Fruit fly (Drosophila melanogaster) whole organism, embryonic: ENCODE data around the gene Trmt6.
A peak's percentile ranks its signal among the peaks of the same experiment; 100 is the strongest.

ENCODE experiments used
- Atf-2 ChIP-seq: fragments of 200-800 bp; sonication (Bioruptor generic); optimal IDR thresholded peaks from 2 replicates; lab custom pipeline; 2016; ENCODE audit warnings: missing biosample characterization, missing genetic modification characterization
- Blimp-1 ChIP-seq: fragments of 200-800 bp; sonication (Bioruptor generic); optimal IDR thresholded peaks from 3 replicates; lab custom pipeline; 2018; ENCODE audit warnings: missing biosample characterization, missing genetic modification characterization, mild to moderate bottlenecking, moderate library complexity, missing genetic modification reagents
- BtbVII ChIP-seq: fragments of 200-800 bp; sonication (Bioruptor generic); optimal IDR thresholded peaks from 3 replicates; lab custom pipeline; 2017; ENCODE audit warnings: missing biosample characterization, mild to moderate bottlenecking, missing genetic modification characterization
- CG10431 ChIP-seq: fragments of 200-800 bp; sonication (Bioruptor generic); optimal IDR thresholded peaks from 3 replicates; lab custom pipeline; 2018; ENCODE audit warnings: missing biosample characterization, mild to moderate bottlenecking, missing genetic modification characterization
- CG10959 ChIP-seq: fragments of 200-800 bp; sonication (Bioruptor generic); IDR thresholded peaks from 2 replicates; pipeline ENCODE4 v1.3.6; 2022; ENCODE audit warnings: missing biosample characterization, missing genetic modification characterization
- CG11398 ChIP-seq: fragments of 200-800 bp; sonication (Bioruptor generic); optimal IDR thresholded peaks from 2 replicates; lab custom pipeline; 2016; ENCODE audit warnings: missing biosample characterization, missing genetic modification characterization
- CG12942 ChIP-seq: fragments of 200-800 bp; sonication (Bioruptor generic); optimal IDR thresholded peaks from 3 replicates; lab custom pipeline; 2016; ENCODE audit warnings: missing biosample characterization, missing genetic modification characterization
- CG13287 ChIP-seq: fragments of 200-800 bp; sonication (Bioruptor generic); IDR thresholded peaks from 2 replicates; pipeline ENCODE4 v1.3.6; 2022; ENCODE audit warnings: missing biosample characterization, missing genetic modification characterization; ENCODE audit not compliant: partially characterized antibody
- CG13424 ChIP-seq: fragments of 200-800 bp; sonication (Bioruptor generic); optimal IDR thresholded peaks from 2 replicates; lab custom pipeline; 2019; ENCODE audit warnings: missing biosample characterization, mild to moderate bottlenecking, missing genetic modification characterization, moderate library complexity
- CG13894 ChIP-seq: fragments of 200-800 bp; sonication (Bioruptor generic); optimal IDR thresholded peaks from 3 replicates; lab custom pipeline; 2018; ENCODE audit warnings: missing biosample characterization, mild to moderate bottlenecking, missing genetic modification characterization, moderate library complexity
- CG15696 ChIP-seq: fragments of 200-800 bp; sonication (Bioruptor generic); optimal IDR thresholded peaks from 2 replicates; lab custom pipeline; 2019; ENCODE audit warnings: missing biosample characterization, mild to moderate bottlenecking, missing genetic modification characterization, moderate library complexity
- CG1647 ChIP-seq: fragments of 200-800 bp; sonication (Bioruptor generic); optimal IDR thresholded peaks from 3 replicates; lab custom pipeline; 2016; ENCODE audit warnings: missing biosample characterization, missing genetic modification characterization
- CG17385 ChIP-seq: fragments of 200-800 bp; sonication (Bioruptor generic); optimal IDR thresholded peaks from 3 replicates; lab custom pipeline; 2018; ENCODE audit warnings: missing biosample characterization, mild to moderate bottlenecking, missing genetic modification characterization
- CG17612 ChIP-seq: fragments of 200-800 bp; sonication (Bioruptor generic); IDR thresholded peaks from 2 replicates; pipeline ENCODE4 v1.3.6; 2022; ENCODE audit warnings: missing biosample characterization, missing genetic modification characterization
- CG18476 ChIP-seq: fragments of 200-800 bp; sonication (Bioruptor generic); optimal IDR thresholded peaks from 2 replicates; lab custom pipeline; 2016; ENCODE audit warnings: missing biosample characterization, mild to moderate bottlenecking, missing genetic modification characterization
- CG2129 ChIP-seq: fragments of 200-800 bp; sonication (Bioruptor generic); IDR thresholded peaks from 2 replicates; pipeline ENCODE4 v1.3.6; 2022; ENCODE audit warnings: missing biosample characterization, missing genetic modification characterization; ENCODE audit not compliant: partially characterized antibody
- CG2202 ChIP-seq: fragments of 200-800 bp; sonication (Bioruptor generic); optimal IDR thresholded peaks from 2 replicates; lab custom pipeline; 2018; ENCODE audit warnings: missing biosample characterization, mild to moderate bottlenecking, missing genetic modification characterization
- CG30431 ChIP-seq: fragments of 200-800 bp; sonication (Bioruptor generic); optimal IDR thresholded peaks from 2 replicates; lab custom pipeline; 2017; ENCODE audit warnings: missing biosample characterization, missing genetic modification characterization
- CG3281 ChIP-seq: fragments of 200-800 bp; sonication (Bioruptor generic); optimal IDR thresholded peaks from 3 replicates; lab custom pipeline; 2017; ENCODE audit warnings: missing biosample characterization, mild to moderate bottlenecking, missing genetic modification characterization
- CG4282 ChIP-seq: fragments of 200-800 bp; sonication (Bioruptor generic); optimal IDR thresholded peaks from 2 replicates; lab custom pipeline; 2016; ENCODE audit warnings: missing biosample characterization, missing genetic modification characterization
- CG7839 ChIP-seq: fragments of 200-800 bp; sonication (Bioruptor generic); optimal IDR thresholded peaks from 3 replicates; lab custom pipeline; 2018; ENCODE audit warnings: missing biosample characterization, mild to moderate bottlenecking, missing genetic modification characterization, moderate library complexity
- CG7928 ChIP-seq: fragments of 200-800 bp; sonication (Bioruptor generic); optimal IDR thresholded peaks from 2 replicates; lab custom pipeline; 2017; ENCODE audit warnings: missing biosample characterization, mild to moderate bottlenecking, missing genetic modification characterization
- Hr51 ChIP-seq, 2 experiments: fragments of 200-800 bp; sonication (Bioruptor generic); optimal IDR thresholded peaks; 2 replicates in 1 of 2; 3 replicates in 1 of 2; lab custom pipeline; 2016 to 2018; ENCODE audit warnings: missing biosample characterization in 2 of 2, missing genetic modification characterization in 2 of 2, mild to moderate bottlenecking in 1 of 2, moderate library complexity in 1 of 2
- Mad ChIP-seq: fragments of 200-800 bp; sonication (Bioruptor generic); optimal IDR thresholded peaks from 2 replicates; lab custom pipeline; 2016; ENCODE audit warnings: missing biosample characterization, missing genetic modification characterization
- NC2α ChIP-seq: fragments of 200-800 bp; sonication (Bioruptor generic); optimal IDR thresholded peaks from 2 replicates; lab custom pipeline; 2016; ENCODE audit warnings: missing biosample characterization, missing genetic modification characterization
- Oli ChIP-seq: fragments of 200-800 bp; sonication (Bioruptor generic); optimal IDR thresholded peaks from 2 replicates; lab custom pipeline; 2018; ENCODE audit warnings: missing biosample characterization, mild to moderate bottlenecking, missing genetic modification characterization, moderate library complexity
- Sox100B ChIP-seq: fragments of 200-800 bp; sonication (Bioruptor generic); optimal IDR thresholded peaks from 3 replicates; lab custom pipeline; 2018; ENCODE audit warnings: missing biosample characterization, mild to moderate bottlenecking, missing genetic modification characterization
- Ssrp ChIP-seq: fragments of 200-800 bp; sonication (Bioruptor generic); optimal IDR thresholded peaks from 2 replicates; lab custom pipeline; 2018; ENCODE audit warnings: missing biosample characterization, mild to moderate bottlenecking, missing genetic modification characterization, moderate library complexity
- Stat92E ChIP-seq, 3 experiments: fragments of >200 bp in 2 of 3; fragments of 200-800 bp in 1 of 3; sonication (Bioruptor generic) in 1 of 3; optimal IDR thresholded peaks; 2 replicates each; lab custom pipeline; 2017 to 2019; ENCODE audit warnings: missing biosample characterization in 3 of 3, missing genetic modification characterization in 3 of 3, mild to moderate bottlenecking in 1 of 3, moderate library complexity in 1 of 3
- TFAM ChIP-seq: fragments of 200-800 bp; sonication (Bioruptor generic); optimal IDR thresholded peaks from 2 replicates; lab custom pipeline; 2017; ENCODE audit warnings: missing biosample characterization, missing genetic modification characterization, inconsistent platforms
- Xbp1 ChIP-seq: fragments of 200-800 bp; sonication (Bioruptor generic); optimal IDR thresholded peaks from 3 replicates; lab custom pipeline; 2016; ENCODE audit warnings: missing biosample characterization, mild to moderate bottlenecking, missing genetic modification characterization
- cato ChIP-seq: fragments of 200-800 bp; sonication (Bioruptor generic); optimal IDR thresholded peaks from 2 replicates; lab custom pipeline; 2016; ENCODE audit warnings: missing biosample characterization, missing genetic modification characterization, borderline replicate concordance
- caup ChIP-seq: fragments of 200-800 bp; sonication (Bioruptor generic); optimal IDR thresholded peaks from 3 replicates; lab custom pipeline; 2017; ENCODE audit warnings: missing biosample characterization, mild to moderate bottlenecking, missing genetic modification characterization, moderate library complexity; ENCODE audit not compliant: severe bottlenecking
- chn ChIP-seq: fragments of 200-800 bp; sonication (Bioruptor generic); optimal IDR thresholded peaks from 2 replicates; lab custom pipeline; 2016; ENCODE audit warnings: missing biosample characterization, missing genetic modification characterization
- dati ChIP-seq: fragments of 200-800 bp; sonication (Bioruptor generic); IDR thresholded peaks from 2 replicates; pipeline ENCODE4 v1.3.6; 2022; ENCODE audit warnings: missing biosample characterization, missing genetic modification characterization
- disco-r ChIP-seq: fragments of 200-800 bp; sonication (Bioruptor generic); optimal IDR thresholded peaks from 2 replicates; lab custom pipeline; 2016; ENCODE audit warnings: missing biosample characterization, missing genetic modification characterization
- esg ChIP-seq: fragments of 200-800 bp; sonication (Bioruptor generic); conservative IDR thresholded peaks from 2 replicates; pipeline ENCODE4 v1.3.6; 2022; ENCODE audit warnings: missing biosample characterization, missing genetic modification characterization
- fd102C ChIP-seq: fragments of 200-800 bp; sonication (Bioruptor generic); optimal IDR thresholded peaks from 2 replicates; lab custom pipeline; 2018; ENCODE audit warnings: missing biosample characterization, mild to moderate bottlenecking, missing genetic modification characterization, moderate library complexity
- hb ChIP-seq: fragments of 200-800 bp; sonication (Bioruptor generic); IDR thresholded peaks from 3 replicates; pipeline ENCODE4 v1.3.6; 2022; ENCODE audit warnings: missing biosample characterization, missing genetic modification characterization; ENCODE audit not compliant: partially characterized antibody
- nerfin-1 ChIP-seq: fragments of 200-800 bp; sonication (Bioruptor generic); optimal IDR thresholded peaks from 3 replicates; lab custom pipeline; 2019; ENCODE audit warnings: missing biosample characterization, mild to moderate bottlenecking, missing genetic modification characterization, moderate library complexity
- schlank ChIP-seq: fragments of 200-800 bp; sonication (Bioruptor generic); optimal IDR thresholded peaks from 2 replicates; lab custom pipeline; 2018; ENCODE audit warnings: missing biosample characterization, mild to moderate bottlenecking, missing genetic modification characterization
- sim ChIP-seq: fragments of 200-800 bp; sonication (Bioruptor generic); IDR thresholded peaks from 2 replicates; pipeline ENCODE4 v1.3.6; 2022; ENCODE audit warnings: missing biosample characterization, missing genetic modification characterization
- sqz ChIP-seq: fragments of 200-800 bp; sonication (Bioruptor generic); optimal IDR thresholded peaks from 3 replicates; lab custom pipeline; 2018; ENCODE audit warnings: missing biosample characterization, mild to moderate bottlenecking, missing genetic modification characterization
- tio ChIP-seq: fragments of 200-800 bp; sonication (Bioruptor generic); optimal IDR thresholded peaks from 2 replicates; lab custom pipeline; 2017; ENCODE audit warnings: missing biosample characterization, missing genetic modification characterization, inconsistent platforms
- vvl ChIP-seq: fragments of 200-800 bp; sonication (Bioruptor generic); IDR thresholded peaks from 2 replicates; pipeline ENCODE4 v1.3.6; 2022; ENCODE audit warnings: missing biosample characterization, missing genetic modification characterization
- wek ChIP-seq: fragments of 200-800 bp; sonication (Bioruptor generic); optimal IDR thresholded peaks from 3 replicates; lab custom pipeline; 2018; ENCODE audit warnings: missing biosample characterization, mild to moderate bottlenecking, missing genetic modification characterization, moderate library complexity

Trmt6 gene

dm6 chr2L:6611374-6612005, 49.4 kb upstream of the Trmt6 start (continued):
- TF ChIP-seq Ssrp (tag; lab: Kevin White, UChicago) (peak; percentile 18), NC2α (no peak), CG7839 (peak; percentile 24), CG3281 (GFP tag; lab: Kevin White, UChicago) (no peak), CG2202 (no peak), CG13894 (no peak), cato (GFP tag; lab: Kevin White, UChicago) (no peak), CG7928 (GFP tag; lab: Kevin White, UChicago) (no peak), fd102C (GFP tag; lab: Kevin White, UChicago) (no peak), CG30431 (no peak), sim (GFP tag; lab: Robert Waterston, UW) (no peak), CG13424 (tag; lab: Kevin White, UChicago) (peak; percentile 0)

- TF ChIP-seq tio (GFP tag; lab: Kevin White, UChicago) = peak; percentile 42
- peak; percentile 81 for TF ChIP-seq CG12942
- TF ChIP-seq Mad (GFP tag; lab: Kevin White, UChicago) = peak; percentile 83
- TF ChIP-seq Oli = peak; percentile 66
- peak; percentile 64 for TF ChIP-seq Atf-2 (GFP tag; lab: Kevin White, UChicago)
- no peak for TF ChIP-seq sqz
- peak; percentile 71; the same call in 1 of the 2 replicates for TF ChIP-seq CG17612
- peak; percentile 72 for TF ChIP-seq CG11398
- TF ChIP-seq dati = peak; percentile 26; the same call in 1 of the 2 replicates
- TF ChIP-seq caup = peak; percentile 65
- no peak for TF ChIP-seq CG2129 (GFP tag; lab: Robert Waterston, UW)
- peak; percentile 73 for TF ChIP-seq CG1647 (GFP tag; lab: Kevin White, UChicago)
- peak; percentile 34 for TF ChIP-seq schlank
- peak; percentile 94 for TF ChIP-seq nerfin-1 (tag; lab: Kevin White, UChicago)
- peak in 1 of 3 experiments; percentile 82 for TF ChIP-seq Stat92E (GFP tag; optimal IDR thresholded peaks at IDR 0.05; lab: Kevin White, UChicago)
- peak; percentile 81 for TF ChIP-seq CG13287 (GFP tag; lab: Robert Waterston, UW)
- TF ChIP-seq Hr51 (GFP tag; optimal IDR thresholded peaks at IDR 0.05; lab: Kevin White, UChicago) = peak; percentile 81 to 87
- peak; percentile 63 for TF ChIP-seq CG18476 (GFP tag; lab: Kevin White, UChicago)
- TF ChIP-seq Sox100B (GFP tag; lab: Kevin White, UChicago) = no peak
- peak; percentile 88 for TF ChIP-seq Xbp1 (GFP tag; lab: Kevin White, UChicago)
- TF ChIP-seq vvl (GFP tag; lab: Robert Waterston, UW) = peak; percentile 89
- peak; percentile 38 for TF ChIP-seq CG10959 (GFP tag; lab: Robert Waterston, UW)
- TF ChIP-seq wek (GFP tag; lab: Kevin White, UChicago) = peak; percentile 48
- peak; percentile 71 for TF ChIP-seq Blimp-1 (GFP tag; lab: Kevin White, UChicago)
- TF ChIP-seq CG4282 (GFP tag; lab: Kevin White, UChicago) = peak; percentile 79
- TF ChIP-seq chn = peak; percentile 85
- TF ChIP-seq BtbVII (GFP tag; lab: Kevin White, UChicago) = peak; percentile 48
- no peak for TF ChIP-seq hb (GFP tag; lab: Robert Waterston, UW)
- TF ChIP-seq disco-r (GFP tag; lab: Kevin White, UChicago) = peak; percentile 79
- no peak for TF ChIP-seq CG10431 (GFP tag; lab: Kevin White, UChicago)
- TF ChIP-seq CG15696 = peak; percentile 49
- TF ChIP-seq esg = peak; percentile 35; the same call in 1 of the 2 replicates
- no peak for TF ChIP-seq TFAM (GFP tag; lab: Kevin White, UChicago)
- TF ChIP-seq CG17385 = peak; percentile 50
Observed at dm6 chr2L:6610683-6611373, 48.7 kb upstream of the Trmt6 start, which contains the start of gene CG11050. CG11050 (plus strand) TSS chr2L:6611011.
